Worm (Caenorhabditis elegans): ENCODE results near the gene nspc-16.

Gene nspc-16

ce11 chrX:14508823-14509259 is 14.5 kb upstream of the nspc-16 start (continued):
- no peak for TF ChIP-seq zag-1 (tag; optimal IDR thresholded peaks at IDR 0.05)
- TF ChIP-seq dpl-1 (GFP tag; optimal IDR thresholded peaks at IDR 0.05): peak in 1 of 3 experiments; percentile 8
- no peak for TF ChIP-seq ceh-63 (GFP tag; optimal IDR thresholded peaks at IDR 0.05)
- peak in 5 of 6 experiments; percentile 61 to 85 (median 73) for TF ChIP-seq elt-3 (tag; optimal IDR thresholded peaks at IDR 0.05)
- TF ChIP-seq lin-13 (GFP tag; optimal IDR thresholded peaks at IDR 0.05): peak; percentile 15
- no peak for TF ChIP-seq unc-30 (tag; optimal IDR thresholded peaks at IDR 0.05)
- peak; percentile 56; the same call in 1 of the 2 replicates for TF ChIP-seq grh-1 (GFP tag; IDR thresholded peaks at IDR 0.05)
- no peak for TF ChIP-seq zip-4 (GFP tag; optimal IDR thresholded peaks at IDR 0.05)
- no peak for TF ChIP-seq egl-13 (tag; optimal IDR thresholded peaks at IDR 0.05)
- TF ChIP-seq nhr-237 (tag; optimal IDR thresholded peaks at IDR 0.05): no peak
- TF ChIP-seq fkh-8 (tag; optimal IDR thresholded peaks at IDR 0.05): no peak
- no peak for TF ChIP-seq hpl-2 (GFP tag; optimal IDR thresholded peaks at IDR 0.05)
- TF ChIP-seq dsc-1 (tag; optimal IDR thresholded peaks at IDR 0.05): no peak
- peak; percentile 98 for TF ChIP-seq nhr-85 (tag)
- TF ChIP-seq efl-1 (optimal IDR thresholded peaks at IDR 0.05): peak in 1 of 2 experiments; percentile 5
- peak in 1 of 2 experiments; percentile 36 for TF ChIP-seq efl-1 (GFP tag; optimal IDR thresholded peaks at IDR 0.05 in 1 of 2)
- TF ChIP-seq vab-15 (tag; optimal IDR thresholded peaks at IDR 0.05): no peak
- peak; percentile 48 to 54 for TF ChIP-seq lsy-2 (tag; optimal IDR thresholded peaks at IDR 0.05)
- TF ChIP-seq lin-14 (GFP tag; optimal IDR thresholded peaks at IDR 0.05): peak; percentile 94
- peak; percentile 85 for TF ChIP-seq blmp-1 (tag; optimal IDR thresholded peaks at IDR 0.05)
- TF ChIP-seq nhr-71 (tag; optimal IDR thresholded peaks at IDR 0.05): peak; percentile 85
- TF ChIP-seq unc-98 (GFP tag; IDR thresholded peaks at IDR 0.05): no peak
- peak; percentile 35 for TF ChIP-seq nhr-90 (tag; optimal IDR thresholded peaks at IDR 0.05; ENCODE audit: poor library complexity)
- no peak for TF ChIP-seq elt-2 (tag; optimal IDR thresholded peaks at IDR 0.05)
- TF ChIP-seq nhr-77 (tag; optimal IDR thresholded peaks at IDR 0.05): peak; percentile 13
- TF ChIP-seq lin-39 (tag; optimal IDR thresholded peaks at IDR 0.05): peak; percentile 77
- no peak for TF ChIP-seq F16B12.6 (tag; optimal IDR thresholded peaks at IDR 0.05)
- no peak for TF ChIP-seq mef-2 (tag; optimal IDR thresholded peaks at IDR 0.05)
- peak; percentile 12 for TF ChIP-seq swsn-7 (tag; optimal IDR thresholded peaks at IDR 0.05)
- TF ChIP-seq ceh-82 (tag; optimal IDR thresholded peaks at IDR 0.05): peak in 2 of 3 experiments; percentile 10 to 21
- peak; percentile 48 for TF ChIP-seq irx-1 (tag; optimal IDR thresholded peaks at IDR 0.05)

ce11 chrX:14510358-14510757 is 13.0 kb upstream of the nspc-16 start:
- TF ChIP-seq elt-3 (tag; optimal IDR thresholded peaks at IDR 0.05): no peak
- peak; percentile 47 for TF ChIP-seq skn-1 (tag; optimal IDR thresholded peaks at IDR 0.05)
- no peak for TF ChIP-seq sptf-1 (tag; optimal IDR thresholded peaks at IDR 0.05)
- peak in 1 of 2 experiments; percentile 1 for TF ChIP-seq lsy-2 (tag; optimal IDR thresholded peaks at IDR 0.05)
- no peak for TF ChIP-seq Y116A8C.19 (tag; optimal IDR thresholded peaks at IDR 0.05; ENCODE audit: borderline replicate concordance)
- TF ChIP-seq ceh-82 (tag; optimal IDR thresholded peaks at IDR 0.05): no peak

ce11 chrX:14512817-14513216 is 10.6 kb upstream of the nspc-16 start, which contains the start of gene fbxa-141:
Gene fbxa-141 (minus strand): TSS chrX:14512917.
- no peak for TF ChIP-seq xbp-1 (tag; optimal IDR thresholded peaks at IDR 0.05)
- no peak for TF ChIP-seq alr-1 (tag; optimal IDR thresholded peaks at IDR 0.05; ENCODE audit: borderline replicate concordance)
- TF ChIP-seq unc-130 (tag; optimal IDR thresholded peaks at IDR 0.05): no peak
- no peak for TF ChIP-seq lin-14 (GFP tag; optimal IDR thresholded peaks at IDR 0.05)
- no peak for TF ChIP-seq snpc-4 (tag; optimal IDR thresholded peaks at IDR 0.05)
- no peak for TF ChIP-seq egl-27 (tag; optimal IDR thresholded peaks at IDR 0.05)
- no peak for TF ChIP-seq nhr-28 (tag; optimal IDR thresholded peaks at IDR 0.05)
- TF ChIP-seq tlp-1 (tag; optimal IDR thresholded peaks at IDR 0.05): no peak
- no peak for TF ChIP-seq efl-3 (GFP tag; optimal IDR thresholded peaks at IDR 0.05)
- no peak for TF ChIP-seq ztf-4 (tag; optimal IDR thresholded peaks at IDR 0.05)
- no peak for TF ChIP-seq unc-86 (tag; optimal IDR thresholded peaks at IDR 0.05)
- TF ChIP-seq sup-37 (GFP tag; optimal IDR thresholded peaks at IDR 0.05): no peak
- no peak for TF ChIP-seq vab-15 (tag; optimal IDR thresholded peaks at IDR 0.05)
